Fruit fly (Drosophila melanogaster): ENCODE data around the gene toc.

dm6 chr2L:3145470-3145869 lies 884 bp upstream of the toc start, which contains the start of gene ND-B14.5B:
- no peak for TF ChIP-seq insv (optimal IDR thresholded peaks at IDR 0.05)
- TF ChIP-seq psq (optimal IDR thresholded peaks at IDR 0.05) = no peak
- no peak for TF ChIP-seq h (optimal IDR thresholded peaks at IDR 0.05)

Data from Kc167 (cell line).